Fruit fly (Drosophila melanogaster): Measurements from ENCODE around the gene Sirt7.

The Sirt7 gene

DNA sequence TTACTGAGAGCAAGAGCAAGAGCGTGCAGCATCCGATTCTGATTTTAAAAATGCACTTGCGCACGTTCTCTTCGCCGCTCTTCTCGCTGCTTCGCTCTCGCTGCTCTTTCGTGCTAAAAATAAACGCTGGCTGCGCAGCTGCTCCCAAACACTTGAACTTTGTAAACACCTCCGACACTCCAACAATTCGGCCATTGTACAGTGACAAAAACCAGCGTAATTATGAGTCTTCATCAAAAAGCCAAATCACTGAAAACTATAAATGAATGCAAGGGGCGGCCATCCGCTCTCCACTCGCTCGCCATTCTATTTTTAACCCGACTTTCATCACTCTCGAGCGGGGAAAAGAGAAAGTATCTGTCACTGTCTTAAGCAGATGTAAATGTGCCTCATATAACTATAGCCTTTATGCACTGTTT lies 9.0 kb downstream of the Sirt7 start (continued):
- TF ChIP-seq CG1792 (GFP tag; optimal IDR thresholded peaks at IDR 0.05) (no peak), CG8388 (GFP tag; optimal IDR thresholded peaks at IDR 0.05) (no peak), CG10147 (GFP tag; optimal IDR thresholded peaks at IDR 0.05) (no peak), Neu2 (GFP tag; optimal IDR thresholded peaks at IDR 0.05; ENCODE audit: borderline replicate concordance) (no peak), Atf3 (GFP tag; optimal IDR thresholded peaks at IDR 0.05) (no peak), ken (GFP tag; IDR thresholded peaks at IDR 0.05) (no peak), CG18011 (GFP tag; optimal IDR thresholded peaks at IDR 0.05) (no peak), corto (GFP tag; optimal IDR thresholded peaks at IDR 0.05) (no peak), Ets65A (GFP tag) (no peak), wor (GFP tag; IDR thresholded peaks at IDR 0.05) (no peak), BEAF-32 (GFP tag; optimal IDR thresholded peaks at IDR 0.05) (no peak), CG11560 (tag; IDR thresholded peaks at IDR 0.05) (no peak), her (GFP tag; optimal IDR thresholded peaks at IDR 0.05) (peak; percentile 22), bigmax (GFP tag; optimal IDR thresholded peaks at IDR 0.05) (no peak), btn (GFP tag; optimal IDR thresholded peaks at IDR 0.05) (no peak), tna (GFP tag; IDR thresholded peaks at IDR 0.05; ENCODE audit: partially characterized antibody) (no peak), gsb-n (tag; optimal IDR thresholded peaks at IDR 0.05) (no peak), CG11695 (GFP tag; IDR thresholded peaks at IDR 0.05) (no peak), CG18262 (tag; optimal IDR thresholded peaks at IDR 0.05) (no peak), CG5953 (GFP tag; IDR thresholded peaks at IDR 0.05) (no peak), slp2 (GFP tag; optimal IDR thresholded peaks at IDR 0.05) (no peak), CG11247 (GFP tag; IDR thresholded peaks at IDR 0.05) (no peak), HLH54F (GFP tag; optimal IDR thresholded peaks at IDR 0.05) (no peak), HmgD (GFP tag; optimal IDR thresholded peaks at IDR 0.05) (no peak), Lhr (GFP tag; optimal IDR thresholded peaks at IDR 0.05) (no peak), CG18599 (GFP tag; optimal IDR thresholded peaks at IDR 0.05) (peak; percentile 36), chm (GFP tag; IDR thresholded peaks at IDR 0.05) (no peak), CG11398 (GFP tag; optimal IDR thresholded peaks at IDR 0.05) (no peak), CG15011 (GFP tag; optimal IDR thresholded peaks at IDR 0.05) (no peak), CG9609 (GFP tag; optimal IDR thresholded peaks at IDR 0.05) (no peak), Mrtf (GFP tag; IDR thresholded peaks at IDR 0.05) (no peak), CG13624 (GFP tag; optimal IDR thresholded peaks at IDR 0.05) (no peak), CG33557 (GFP tag; optimal IDR thresholded peaks at IDR 0.05) (no peak), Bteb2 (GFP tag; optimal IDR thresholded peaks at IDR 0.05) (no peak), CG10267 (tag; optimal IDR thresholded peaks at IDR 0.05) (no peak), CG10431 (GFP tag; optimal IDR thresholded peaks at IDR 0.05) (no peak), bab2 (GFP tag; optimal IDR thresholded peaks at IDR 0.05) (no peak), Fer3 (tag; optimal IDR thresholded peaks at IDR 0.05) (no peak), ci (GFP tag; IDR thresholded peaks at IDR 0.05) (no peak), Hr51 (GFP tag; optimal IDR thresholded peaks at IDR 0.05) (peak in 1 of 2 experiments; percentile 24), CG9727 (GFP tag; optimal IDR thresholded peaks at IDR 0.05) (no peak), CG8290 (GFP tag; optimal IDR thresholded peaks at IDR 0.05) (no peak), CG8290 (tag; optimal IDR thresholded peaks at IDR 0.05) (peak in 1 of 2 experiments; percentile 23), CG18619 (GFP tag; optimal IDR thresholded peaks at IDR 0.05) (no peak), CG3407 (GFP tag; optimal IDR thresholded peaks at IDR 0.05) (no peak), danr (GFP tag; IDR thresholded peaks at IDR 0.05) (no peak), CG3847 (GFP tag; IDR thresholded peaks at IDR 0.05) (no peak), dpn (GFP tag; optimal IDR thresholded peaks at IDR 0.05) (peak in 1 of 2 experiments; percentile 9), CG9932 (GFP tag; IDR thresholded peaks at IDR 0.05) (no peak), fd102C (GFP tag; optimal IDR thresholded peaks at IDR 0.05) (no peak), sisA (GFP tag; IDR thresholded peaks at IDR 0.05) (no peak), z (GFP tag; IDR thresholded peaks at IDR 0.05) (no peak), vvl (GFP tag; IDR thresholded peaks at IDR 0.05) (no peak)

Measured in whole organism, embryonic.